Fruit fly (Drosophila melanogaster) whole organism, embryonic: Measurements from ENCODE around the gene CG32639.

Source experiments
- ATbp ChIP-seq: fragments of 200-800 bp; sonication (Bioruptor generic); optimal IDR thresholded peaks from 2 replicates; lab custom pipeline; 2017; ENCODE audit warnings: missing biosample characterization, mild to moderate bottlenecking, missing genetic modification characterization, missing genetic modification reagents
- CG10321 ChIP-seq: fragments of 200-800 bp; sonication (Bioruptor generic); IDR thresholded peaks from 2 replicates; pipeline ENCODE4 v1.3.6; 2022; ENCODE audit warnings: missing biosample characterization, missing genetic modification characterization
- CG10366 ChIP-seq: fragments of 200-800 bp; sonication (Bioruptor generic); IDR thresholded peaks from 2 replicates; pipeline ENCODE4 v1.3.6; 2022; ENCODE audit warnings: missing biosample characterization, missing genetic modification characterization
- CG15011 ChIP-seq: fragments of 200-800 bp; sonication (Bioruptor generic); optimal IDR thresholded peaks from 3 replicates; lab custom pipeline; 2018; ENCODE audit warnings: missing biosample characterization, mild to moderate bottlenecking, missing genetic modification characterization
- CG15479 ChIP-seq: fragments of 200-800 bp; sonication (Bioruptor generic); optimal IDR thresholded peaks from 3 replicates; lab custom pipeline; 2019; ENCODE audit warnings: missing biosample characterization, mild to moderate bottlenecking, missing genetic modification characterization, moderate library complexity
- CG17612 ChIP-seq: fragments of 200-800 bp; sonication (Bioruptor generic); IDR thresholded peaks from 2 replicates; pipeline ENCODE4 v1.3.6; 2022; ENCODE audit warnings: missing biosample characterization, missing genetic modification characterization
- CG1792 ChIP-seq: fragments of 200-800 bp; sonication (Bioruptor generic); optimal IDR thresholded peaks from 2 replicates; lab custom pipeline; 2016; ENCODE audit warnings: missing biosample characterization, missing genetic modification characterization
- CG18262 ChIP-seq: fragments of 200-800 bp; optimal IDR thresholded peaks from 3 replicates; lab custom pipeline; 2019; ENCODE audit warnings: missing biosample characterization, mild to moderate bottlenecking, missing genetic modification characterization, moderate library complexity
- CG2678 ChIP-seq: fragments of 200-800 bp; sonication (Bioruptor generic); optimal IDR thresholded peaks from 3 replicates; lab custom pipeline; 2019; ENCODE audit warnings: missing biosample characterization, mild to moderate bottlenecking, missing genetic modification characterization, moderate library complexity
- CG2712 ChIP-seq: fragments of 200-800 bp; optimal IDR thresholded peaks from 3 replicates; lab custom pipeline; 2019; ENCODE audit warnings: missing biosample characterization, mild to moderate bottlenecking, missing genetic modification characterization, moderate library complexity
- CG3065 ChIP-seq: fragments of 200-800 bp; sonication (Bioruptor generic); optimal IDR thresholded peaks from 2 replicates; lab custom pipeline; 2016; ENCODE audit warnings: missing biosample characterization, missing genetic modification characterization
- CG31441 ChIP-seq: fragments of 200-800 bp; sonication (Bioruptor generic); IDR thresholded peaks from 2 replicates; pipeline ENCODE4 v1.3.6; 2022; ENCODE audit warnings: missing biosample characterization, missing genetic modification characterization
- CG8388 ChIP-seq: fragments of 200-800 bp; sonication (Bioruptor generic); optimal IDR thresholded peaks from 2 replicates; lab custom pipeline; 2019; ENCODE audit warnings: missing biosample characterization, mild to moderate bottlenecking, missing genetic modification characterization, moderate library complexity
- CG8765 ChIP-seq: fragments of 200-800 bp; sonication (Bioruptor generic); IDR thresholded peaks from 2 replicates; pipeline ENCODE4 v1.3.6; 2022; ENCODE audit warnings: missing biosample characterization, missing genetic modification characterization
- CG9215 ChIP-seq: fragments of 200-800 bp; sonication (Bioruptor generic); IDR thresholded peaks from 2 replicates; pipeline ENCODE4 v1.3.6; 2022; ENCODE audit warnings: missing biosample characterization, missing genetic modification characterization
- CG9727 ChIP-seq: fragments of 200-800 bp; sonication (Bioruptor generic); optimal IDR thresholded peaks from 3 replicates; lab custom pipeline; 2017; ENCODE audit warnings: missing biosample characterization, mild to moderate bottlenecking, missing genetic modification characterization
- CG9876 ChIP-seq: fragments of 200-800 bp; sonication (Bioruptor generic); optimal IDR thresholded peaks from 2 replicates; lab custom pipeline; 2016; ENCODE audit warnings: missing biosample characterization, missing genetic modification characterization
- CoRest ChIP-seq: fragments of 200-800 bp; sonication (Bioruptor generic); optimal IDR thresholded peaks from 3 replicates; lab custom pipeline; 2018; ENCODE audit warnings: missing biosample characterization, mild to moderate bottlenecking, missing genetic modification characterization, moderate library complexity
- D ChIP-seq, 2 experiments: fragments of 200-800 bp in 1 of 2; fragments of >200 bp in 1 of 2; sonication (Bioruptor generic) in 1 of 2; optimal IDR thresholded peaks; 2 replicates in 1 of 2; 3 replicates in 1 of 2; lab custom pipeline; 2017; ENCODE audit warnings: mild to moderate bottlenecking in 1 of 2, missing biosample characterization in 1 of 2, missing genetic modification characterization in 1 of 2, missing genetic modification reagents in 1 of 2
- ERR ChIP-seq: fragments of 200-800 bp; sonication (Bioruptor generic); optimal IDR thresholded peaks from 2 replicates; lab custom pipeline; 2016; ENCODE audit warnings: missing biosample characterization, missing genetic modification characterization
- Fer3 ChIP-seq: fragments of 200-800 bp; sonication (Bioruptor generic); optimal IDR thresholded peaks from 2 replicates; lab custom pipeline; 2018; ENCODE audit warnings: missing biosample characterization, mild to moderate bottlenecking, missing genetic modification characterization, moderate library complexity
- HHEX ChIP-seq: fragments of 200-800 bp; sonication (Bioruptor generic); optimal IDR thresholded peaks from 3 replicates; lab custom pipeline; 2017; ENCODE audit warnings: missing biosample characterization, mild to moderate bottlenecking, missing genetic modification characterization, missing genetic modification reagents
- NC2α ChIP-seq: fragments of 200-800 bp; sonication (Bioruptor generic); optimal IDR thresholded peaks from 2 replicates; lab custom pipeline; 2016; ENCODE audit warnings: missing biosample characterization, missing genetic modification characterization
- Six4 ChIP-seq: fragments of 200-800 bp; sonication (Bioruptor generic); optimal IDR thresholded peaks from 2 replicates; lab custom pipeline; 2016; ENCODE audit warnings: missing biosample characterization, missing genetic modification characterization
- Sry-β ChIP-seq: fragments of 200-800 bp; sonication (Bioruptor generic); optimal IDR thresholded peaks from 2 replicates; lab custom pipeline; 2018; ENCODE audit warnings: missing biosample characterization, mild to moderate bottlenecking, missing genetic modification characterization, moderate library complexity
- YL-1 ChIP-seq: fragments of 200-800 bp; sonication (Bioruptor generic); optimal IDR thresholded peaks from 3 replicates; lab custom pipeline; 2017; ENCODE audit warnings: missing biosample characterization, mild to moderate bottlenecking, missing genetic modification characterization
- ab ChIP-seq: fragments of 200-800 bp; sonication (Bioruptor generic); optimal IDR thresholded peaks from 2 replicates; lab custom pipeline; 2016; ENCODE audit warnings: missing biosample characterization, missing genetic modification characterization
- abd-A ChIP-seq: fragments of 200-800 bp; sonication (Bioruptor generic); optimal IDR thresholded peaks from 3 replicates; lab custom pipeline; 2019; ENCODE audit warnings: missing biosample characterization, mild to moderate bottlenecking, missing genetic modification characterization, moderate library complexity
- ac ChIP-seq: fragments of 200-800 bp; sonication (Bioruptor generic); optimal IDR thresholded peaks from 3 replicates; lab custom pipeline; 2017; ENCODE audit warnings: missing biosample characterization, mild to moderate bottlenecking, missing genetic modification characterization
- dati ChIP-seq: fragments of 200-800 bp; sonication (Bioruptor generic); IDR thresholded peaks from 2 replicates; pipeline ENCODE4 v1.3.6; 2022; ENCODE audit warnings: missing biosample characterization, missing genetic modification characterization
- dmrt99B ChIP-seq: fragments of 200-800 bp; sonication (Bioruptor generic); optimal IDR thresholded peaks from 2 replicates; lab custom pipeline; 2018; ENCODE audit warnings: missing biosample characterization, mild to moderate bottlenecking, missing genetic modification characterization, moderate library complexity
- gem ChIP-seq: fragments of 200-800 bp; sonication (Bioruptor generic); optimal IDR thresholded peaks from 2 replicates; lab custom pipeline; 2019; ENCODE audit warnings: missing biosample characterization, mild to moderate bottlenecking, missing genetic modification characterization, moderate library complexity
- hkb ChIP-seq, 2 experiments: fragments of 200-800 bp in 1 of 2; fragments of >200 bp in 1 of 2; sonication (Bioruptor generic) in 1 of 2; IDR thresholded peaks in 1 of 2; optimal IDR thresholded peaks in 1 of 2; 2 replicates each; pipeline versions ENCODE4 v1.3.6 to Lab custom; 2017 to 2022; ENCODE audit warnings: missing biosample characterization in 1 of 2, missing genetic modification characterization in 1 of 2
- kah ChIP-seq: fragments of 200-800 bp; sonication (Bioruptor generic); optimal IDR thresholded peaks from 2 replicates; lab custom pipeline; 2018; ENCODE audit warnings: missing biosample characterization, mild to moderate bottlenecking, missing genetic modification characterization
- klu ChIP-seq: fragments of 200-800 bp; sonication (Bioruptor generic); IDR thresholded peaks from 2 replicates; pipeline ENCODE4 v1.3.6; 2022; ENCODE audit warnings: missing biosample characterization, missing genetic modification characterization
- kni ChIP-seq: fragments of 200-800 bp; sonication (Bioruptor generic); optimal IDR thresholded peaks from 3 replicates; lab custom pipeline; 2017; ENCODE audit warnings: mild to moderate bottlenecking, missing biosample characterization, missing genetic modification reagents, missing genetic modification characterization
- lab ChIP-seq: fragments of 200-800 bp; sonication (Bioruptor generic); optimal IDR thresholded peaks from 3 replicates; lab custom pipeline; 2017; ENCODE audit warnings: missing biosample characterization, missing genetic modification characterization, mild to moderate bottlenecking, moderate library complexity, missing genetic modification reagents
- lola ChIP-seq, 3 experiments: fragments of >200 bp in 2 of 3; fragments of 200-800 bp in 1 of 3; sonication (Bioruptor generic) in 1 of 3; optimal IDR thresholded peaks; 2 replicates each; lab custom pipeline; 2017 to 2019; ENCODE audit warnings: missing biosample characterization in 3 of 3, missing genetic modification characterization in 3 of 3, mild to moderate bottlenecking in 1 of 3, moderate library complexity in 1 of 3
- nau ChIP-seq: fragments of 200-800 bp; sonication (Bioruptor generic); optimal IDR thresholded peaks from 3 replicates; lab custom pipeline; 2017; ENCODE audit warnings: missing biosample characterization, mild to moderate bottlenecking, missing genetic modification characterization, missing genetic modification reagents
- nerfin-1 ChIP-seq: fragments of 200-800 bp; sonication (Bioruptor generic); optimal IDR thresholded peaks from 3 replicates; lab custom pipeline; 2019; ENCODE audit warnings: missing biosample characterization, mild to moderate bottlenecking, missing genetic modification characterization, moderate library complexity
- odd ChIP-seq: fragments of 200-800 bp; sonication (Bioruptor generic); optimal IDR thresholded peaks from 2 replicates; lab custom pipeline; 2017; ENCODE audit warnings: missing biosample characterization, mild to moderate bottlenecking, missing genetic modification characterization
- onecut ChIP-seq: fragments of 200-800 bp; sonication (Bioruptor generic); IDR thresholded peaks from 2 replicates; pipeline ENCODE4 v1.3.6; 2022; ENCODE audit warnings: missing biosample characterization, missing genetic modification characterization
- org-1 ChIP-seq: fragments of 200-800 bp; sonication (Bioruptor generic); optimal IDR thresholded peaks from 2 replicates; lab custom pipeline; 2017; ENCODE audit warnings: missing biosample characterization, missing genetic modification characterization
- pb ChIP-seq: fragments of 200-800 bp; sonication (Bioruptor generic); optimal IDR thresholded peaks from 3 replicates; lab custom pipeline; 2016; ENCODE audit warnings: missing biosample characterization, missing genetic modification characterization
- pnt ChIP-seq: fragments of 200-800 bp; sonication (Bioruptor generic); optimal IDR thresholded peaks from 3 replicates; lab custom pipeline; 2016; ENCODE audit warnings: missing biosample characterization, missing genetic modification characterization
- prd ChIP-seq, 3 experiments: fragments of >200 bp in 2 of 3; fragments of 200-800 bp in 1 of 3; sonication (Bioruptor generic) in 1 of 3; optimal IDR thresholded peaks in 2 of 3; IDR thresholded peaks in 1 of 3; 2 replicates in 2 of 3; 3 replicates in 1 of 3; pipeline versions ENCODE4 v1.3.6 to Lab custom; 2017 to 2022; ENCODE audit warnings: missing biosample characterization in 1 of 3, missing genetic modification characterization in 1 of 3
- ssp ChIP-seq: fragments of 200-800 bp; sonication (Bioruptor generic); IDR thresholded peaks from 2 replicates; pipeline ENCODE4 v1.3.6; 2022; ENCODE audit warnings: missing biosample characterization, missing genetic modification characterization
- zen ChIP-seq: fragments of 200-800 bp; sonication (Bioruptor generic); optimal IDR thresholded peaks from 3 replicates; lab custom pipeline; 2018; ENCODE audit warnings: missing biosample characterization, mild to moderate bottlenecking, missing genetic modification characterization, moderate library complexity
- zfh1 ChIP-seq: fragments of 200-800 bp; sonication (Bioruptor generic); IDR thresholded peaks from 3 replicates; pipeline ENCODE4 v1.3.6; 2022; ENCODE audit warnings: missing biosample characterization, missing genetic modification characterization

The CG32639 gene

dm6 chrX:13226478-13226877 lies 9.9 kb downstream of the CG32639 start (continued):
- 0 out of 3 replicates have a peak, but pooled peaks have one; percentile 8 for TF ChIP-seq zfh1 (GFP tag; lab: Robert Waterston, UW)
- TF ChIP-seq ATbp (GFP tag; lab: Kevin White, UChicago): peak; percentile 16
- no peak for TF ChIP-seq CG9876 (GFP tag; lab: Kevin White, UChicago)
- TF ChIP-seq dmrt99B: peak; percentile 70
- no peak for TF ChIP-seq kah (GFP tag; lab: Kevin White, UChicago)
- TF ChIP-seq nau (GFP tag; lab: Kevin White, UChicago): no peak
- no peak for TF ChIP-seq CG8765 (GFP tag; lab: Robert Waterston, UW)
- peak; percentile 76 for TF ChIP-seq CG2712 (tag; lab: Kevin White, UChicago)
- no peak for TF ChIP-seq odd (GFP tag; lab: Kevin White, UChicago)
- no peak for TF ChIP-seq NC2α (GFP tag; lab: Kevin White, UChicago)
- no peak for TF ChIP-seq ERR (GFP tag; lab: Kevin White, UChicago)
- TF ChIP-seq abd-A (tag; lab: Kevin White, UChicago): no peak
- TF ChIP-seq CG15011 (GFP tag; lab: Kevin White, UChicago): no peak
- TF ChIP-seq Fer3 (tag; lab: Kevin White, UChicago): no peak
- no peak for TF ChIP-seq hkb (optimal IDR thresholded peaks at IDR 0.05; lab: Kevin White, UChicago)
- TF ChIP-seq hkb (GFP tag; IDR thresholded peaks at IDR 0.05; lab: Robert Waterston, UW): peak; percentile 42; the same call in 1 of the 2 replicates
- no peak for TF ChIP-seq kni
- TF ChIP-seq HHEX (GFP tag; lab: Kevin White, UChicago): no peak
- TF ChIP-seq lab (GFP tag; lab: Kevin White, UChicago): peak; percentile 18
- TF ChIP-seq zen (tag; lab: Kevin White, UChicago): peak; percentile 4
- peak; percentile 8 for TF ChIP-seq CG9727 (GFP tag; lab: Kevin White, UChicago)
- peak in 1 of 3 experiments; percentile 16 for TF ChIP-seq lola (GFP tag; optimal IDR thresholded peaks at IDR 0.05; lab: Kevin White, UChicago)
- peak; percentile 46 for TF ChIP-seq CoRest (tag; lab: Kevin White, UChicago)
- TF ChIP-seq org-1 (GFP tag; lab: Kevin White, UChicago): peak; percentile 7
- TF ChIP-seq CG9215 (GFP tag; lab: Robert Waterston, UW): no peak
- TF ChIP-seq Six4 (GFP tag; lab: Kevin White, UChicago): peak; percentile 6
- TF ChIP-seq pnt: no peak
- no peak for TF ChIP-seq ab (GFP tag; lab: Kevin White, UChicago)
- no peak for TF ChIP-seq prd (optimal IDR thresholded peaks at IDR 0.05; lab: Kevin White, UChicago)
- peak; percentile 35; the same call in 1 of the 3 replicates for TF ChIP-seq prd (GFP tag; IDR thresholded peaks at IDR 0.05; lab: Robert Waterston, UW)
- TF ChIP-seq CG31441: peak; percentile 67
- peak; percentile 6 for TF ChIP-seq nerfin-1 (tag; lab: Kevin White, UChicago)
- no peak for TF ChIP-seq Sry-β
- no peak for TF ChIP-seq CG10366 (GFP tag; lab: Robert Waterston, UW)
- no peak for TF ChIP-seq CG10321 (GFP tag; lab: Robert Waterston, UW)
- no peak for TF ChIP-seq klu (GFP tag; lab: Robert Waterston, UW)
- TF ChIP-seq CG2678 (tag; lab: Kevin White, UChicago): peak; percentile 49
- no peak for TF ChIP-seq dati (GFP tag; lab: Robert Waterston, UW)
- no peak for TF ChIP-seq onecut (GFP tag; lab: Robert Waterston, UW)
- no peak for TF ChIP-seq CG17612 (GFP tag; lab: Robert Waterston, UW)
- TF ChIP-seq gem (tag; lab: Kevin White, UChicago): peak; percentile 70
- no peak for TF ChIP-seq ac
- no peak for TF ChIP-seq CG3065
- no peak for TF ChIP-seq ssp (GFP tag; lab: Robert Waterston, UW)
- peak; percentile 68 for TF ChIP-seq CG18262 (tag; lab: Kevin White, UChicago)
- no peak for TF ChIP-seq pb (GFP tag; lab: Kevin White, UChicago)
- TF ChIP-seq CG15479: no peak
- TF ChIP-seq CG1792 (GFP tag; lab: Kevin White, UChicago): no peak
- peak; percentile 49 for TF ChIP-seq CG8388
- no peak for TF ChIP-seq YL-1 (GFP tag; lab: Kevin White, UChicago)
- no peak for TF ChIP-seq D (optimal IDR thresholded peaks at IDR 0.05; lab: Kevin White, UChicago)
- peak; percentile 23 for TF ChIP-seq D (GFP tag; optimal IDR thresholded peaks at IDR 0.05; lab: Kevin White, UChicago)
